Fruit fly (Drosophila melanogaster): Measurements from ENCODE around the gene Nep7.

dm6 chr3R:27937752-27938694 is 16.7 kb upstream of the Nep7 start, which contains the start of the genes NSD and BOD1:
- TF ChIP-seq Ets96B (tag; optimal IDR thresholded peaks at IDR 0.05), result peak; percentile 1
- TF ChIP-seq Gug (GFP tag; IDR thresholded peaks at IDR 0.05), result peak; percentile 28; the same call in 1 of the 2 replicates
- TF ChIP-seq CG16779 (tag; optimal IDR thresholded peaks at IDR 0.05), result no peak
- no peak for TF ChIP-seq CG8319 (GFP tag; optimal IDR thresholded peaks at IDR 0.05)
- TF ChIP-seq Met (GFP tag; optimal IDR thresholded peaks at IDR 0.05), result no peak
- TF ChIP-seq Sox102F (GFP tag; optimal IDR thresholded peaks at IDR 0.05), result no peak

All from whole organism, prepupa.